Worm (Caenorhabditis elegans) whole organism, L4 larva: ENCODE measurements around the gene B0563.18.

Experiments used
- F10B5.3 ChIP-seq: sonication (generic microtip); optimal IDR thresholded peaks from 2 replicates; lab custom pipeline; 2016; ENCODE audit warnings: mild to moderate bottlenecking, missing genetic modification characterization, missing compliant biosample characterization
- daf-19 ChIP-seq: fragments of 200-800 bp; sonication (Bioruptor generic); conservative IDR thresholded peaks from 2 replicates; pipeline ENCODE4 v1.3.6; 2022; ENCODE audit warnings: missing genetic modification characterization, missing compliant biosample characterization
- nhr-11 ChIP-seq: fragments of 150-350 bp; optimal IDR thresholded peaks from 2 replicates; lab custom pipeline; 2014; ENCODE audit warnings: missing biosample characterization, missing genetic modification characterization
- snpc-4 ChIP-seq: fragments of 150-350 bp; optimal IDR thresholded peaks from 2 replicates; lab custom pipeline; 2014; ENCODE audit warnings: missing biosample characterization, missing genetic modification characterization

DNA sequence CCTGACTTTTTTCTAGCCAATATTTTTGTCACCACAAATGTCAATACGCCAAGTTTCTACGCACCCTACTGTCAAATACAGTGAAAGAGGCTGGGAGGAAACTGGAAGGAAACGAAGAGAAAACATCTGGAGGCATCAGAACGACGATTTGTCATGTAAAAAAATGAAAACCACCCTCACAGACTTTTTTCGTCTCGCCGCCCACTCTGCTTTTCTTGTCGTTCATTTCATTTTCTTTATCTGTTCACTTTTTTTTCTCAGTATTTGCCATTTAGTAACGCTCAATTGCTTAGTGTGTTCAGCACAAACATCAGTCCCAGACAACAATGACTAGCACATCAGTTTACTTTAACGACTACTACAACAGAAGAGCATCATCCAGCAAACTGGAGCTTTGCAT lies 26.5 kb upstream of the B0563.18 start, which contains the start of gene B0563.5:
- TF ChIP-seq snpc-4 (tag; lab: Kevin White, UChicago), result no peak
- TF ChIP-seq nhr-11 (tag; lab: Kevin White, UChicago), result no peak
- no peak for TF ChIP-seq daf-19
- TF ChIP-seq F10B5.3 (tag; lab: Kevin White, UChicago), result no peak
